In genomic region chr3R:21643197-21643596, dm6 we compare ENCODE assay signal across 2 fruit fly cellular contexts.
A peak's percentile ranks its signal among the peaks of the same experiment; 100 is the strongest.
TF ChIP-seq lines count a peak whose summit lies in the region.

No protein-coding gene starts in this region.

TF ChIP-seq in whole organism, embryonic, 481 proteins besides CTCF, POLR2A, EP300 and RAD21 (continued from another document):
- TF ChIP-seq CG4282 (GFP tag; optimal IDR thresholded peaks at IDR 0.05; lab: Kevin White, UChicago) (peak; percentile 33), CG8359 (GFP tag; optimal IDR thresholded peaks at IDR 0.05; lab: Kevin White, UChicago; ENCODE audit: borderline replicate concordance) (no peak), Fer2 (tag; optimal IDR thresholded peaks at IDR 0.05; lab: Kevin White, UChicago) (no peak)

TF ChIP-seq in whole organism, prepupa, 60 proteins besides CTCF, POLR2A, EP300 and RAD21 (continued from another document):
- peak; percentile 10 for TF ChIP-seq fd59A (GFP tag; optimal IDR thresholded peaks at IDR 0.05; lab: Kevin White, UChicago)
- no peak for TF ChIP-seq CG1621 (tag; optimal IDR thresholded peaks at IDR 0.05; lab: Kevin White, UChicago)
- TF ChIP-seq Eip75B (GFP tag; optimal IDR thresholded peaks at IDR 0.05; lab: Kevin White, UChicago), result peak; percentile 39
- TF ChIP-seq topi (GFP tag; optimal IDR thresholded peaks at IDR 0.05; lab: Kevin White, UChicago), result peak; percentile 40
- TF ChIP-seq salr (GFP tag; optimal IDR thresholded peaks at IDR 0.05; lab: Kevin White, UChicago), result peak; percentile 23 to 41
- no peak for TF ChIP-seq CG6163 (GFP tag; IDR thresholded peaks at IDR 0.05; lab: Robert Waterston, UW)
- peak; percentile 21 for TF ChIP-seq lz (GFP tag; optimal IDR thresholded peaks at IDR 0.05; lab: Kevin White, UChicago)
- TF ChIP-seq CG6792 (GFP tag; optimal IDR thresholded peaks at IDR 0.05; lab: Kevin White, UChicago), result peak; percentile 18
- peak; percentile 13 for TF ChIP-seq Hr4 (GFP tag; optimal IDR thresholded peaks at IDR 0.05; lab: Kevin White, UChicago)
- TF ChIP-seq pdm3 (GFP tag; optimal IDR thresholded peaks at IDR 0.05; lab: Kevin White, UChicago), result no peak
- TF ChIP-seq CG4318 (GFP tag; optimal IDR thresholded peaks at IDR 0.05; lab: Kevin White, UChicago), result no peak
- no peak for TF ChIP-seq CG6276 (GFP tag; optimal IDR thresholded peaks at IDR 0.05; lab: Kevin White, UChicago)
- TF ChIP-seq CG3032 (tag; optimal IDR thresholded peaks at IDR 0.05; lab: Kevin White, UChicago), result peak; percentile 44
- peak; percentile 41 for TF ChIP-seq CG31627 (GFP tag; optimal IDR thresholded peaks at IDR 0.05; lab: Kevin White, UChicago)
- TF ChIP-seq esn (GFP tag; optimal IDR thresholded peaks at IDR 0.05; lab: Kevin White, UChicago), result peak; percentile 21
- TF ChIP-seq vri (GFP tag; optimal IDR thresholded peaks at IDR 0.05; lab: Kevin White, UChicago), result no peak
- peak; percentile 40 for TF ChIP-seq Sox14 (GFP tag; optimal IDR thresholded peaks at IDR 0.05; lab: Kevin White, UChicago)
- TF ChIP-seq CG15336 (GFP tag; IDR thresholded peaks at IDR 0.05; lab: Robert Waterston, UW), result peak; percentile 38
- peak; percentile 36 for TF ChIP-seq CG10631 (GFP tag; optimal IDR thresholded peaks at IDR 0.05; lab: Kevin White, UChicago)
- TF ChIP-seq dsx (GFP tag; optimal IDR thresholded peaks at IDR 0.05; lab: Kevin White, UChicago; ENCODE audit: poor library complexity, severe bottlenecking), result no peak
- TF ChIP-seq CG10669 (GFP tag; optimal IDR thresholded peaks at IDR 0.05; lab: Kevin White, UChicago), result peak; percentile 39
- peak; percentile 31 for TF ChIP-seq CG8632 (GFP tag; optimal IDR thresholded peaks at IDR 0.05; lab: Kevin White, UChicago)
- peak; percentile 86 for TF ChIP-seq svp (GFP tag; lab: Kevin White, UChicago)
- no peak for TF ChIP-seq Eip93F (GFP tag; optimal IDR thresholded peaks at IDR 0.05; lab: Kevin White, UChicago)
- TF ChIP-seq fd85E (GFP tag; optimal IDR thresholded peaks at IDR 0.05; lab: Kevin White, UChicago), result no peak
- peak; percentile 50 for TF ChIP-seq Met (GFP tag; optimal IDR thresholded peaks at IDR 0.05; lab: Kevin White, UChicago)
- TF ChIP-seq Ets21C (GFP tag; optimal IDR thresholded peaks at IDR 0.05; lab: Kevin White, UChicago), result no peak
- TF ChIP-seq CG8119 (GFP tag; IDR thresholded peaks at IDR 0.05; lab: Robert Waterston, UW), result 0 out of 3 replicates have a peak, but pooled peaks have one; percentile 19
- peak; percentile 28 for TF ChIP-seq Sox15 (GFP tag; optimal IDR thresholded peaks at IDR 0.05; lab: Kevin White, UChicago)
- TF ChIP-seq spab (GFP tag; optimal IDR thresholded peaks at IDR 0.05; lab: Kevin White, UChicago), result peak; percentile 43
- peak; percentile 24 for TF ChIP-seq net (GFP tag; optimal IDR thresholded peaks at IDR 0.05; lab: Kevin White, UChicago)
